Worm (Caenorhabditis elegans) whole organism, L2 larva: ENCODE results near the gene K04C2.7.

Experiments used
- alr-1 ChIP-seq: fragments of 150-350 bp; optimal IDR thresholded peaks from 2 replicates; lab custom pipeline; 2014; ENCODE audit warnings: missing biosample characterization, missing genetic modification characterization
- ama-1 ChIP-seq: fragments of 150-350 bp; optimal IDR thresholded peaks from 2 replicates; lab custom pipeline; 2018; ENCODE audit warnings: inconsistent platforms
- egl-27 ChIP-seq: sonication (generic microtip); optimal IDR thresholded peaks from 3 replicates; lab custom pipeline; 2017; ENCODE audit warnings: missing biosample characterization, missing genetic modification reagents, missing genetic modification characterization
- lin-13 ChIP-seq: fragments of 150-350 bp; optimal IDR thresholded peaks from 2 replicates; lab custom pipeline; 2014; ENCODE audit warnings: missing biosample characterization, missing genetic modification reagents, missing genetic modification characterization
- lsy-2 ChIP-seq, 2 experiments: fragments of 150-350 bp in 1 of 2; sonication (generic microtip) in 1 of 2; optimal IDR thresholded peaks; 2 replicates each; lab custom pipeline; 2014 to 2017; ENCODE audit warnings: missing biosample characterization in 2 of 2, missing genetic modification characterization in 2 of 2
- mdl-1 ChIP-seq, 2 experiments: fragments of 150-350 bp in 1 of 2; sonication (generic microtip) in 1 of 2; optimal IDR thresholded peaks; 2 replicates each; lab custom pipeline; 2017; ENCODE audit warnings: missing biosample characterization in 2 of 2, missing genetic modification characterization in 2 of 2
- nhr-11 ChIP-seq: fragments of 150-350 bp; optimal IDR thresholded peaks from 2 replicates; lab custom pipeline; 2014; ENCODE audit warnings: missing biosample characterization, missing genetic modification characterization
- nhr-25 ChIP-seq: fragments of 150-350 bp; sonication (generic microtip); optimal IDR thresholded peaks from 3 replicates; lab custom pipeline; 2014; ENCODE audit warnings: missing biosample characterization, missing genetic modification characterization
- sem-4 ChIP-seq: fragments of 150-350 bp; optimal IDR thresholded peaks from 2 replicates; lab custom pipeline; 2014; ENCODE audit warnings: missing biosample characterization, missing genetic modification reagents, missing genetic modification characterization
- snpc-4 ChIP-seq: fragments of 150-350 bp; optimal IDR thresholded peaks from 2 replicates; lab custom pipeline; 2014; ENCODE audit warnings: missing biosample characterization, missing genetic modification characterization
- unc-39 ChIP-seq: fragments of 150-350 bp; optimal IDR thresholded peaks from 2 replicates; lab custom pipeline; 2014; ENCODE audit warnings: missing biosample characterization, missing genetic modification characterization
- unc-55 ChIP-seq: fragments of 150-350 bp; sonication (generic microtip); optimal IDR thresholded peaks from 3 replicates; lab custom pipeline; 2014; ENCODE audit warnings: missing biosample characterization, missing genetic modification reagents, missing genetic modification characterization
- unc-62 ChIP-seq: fragments of 150-350 bp; optimal IDR thresholded peaks from 2 replicates; lab custom pipeline; 2014; ENCODE audit warnings: missing biosample characterization, missing genetic modification reagents, missing genetic modification characterization
- ztf-4 ChIP-seq: fragments of 150-350 bp; optimal IDR thresholded peaks from 2 replicates; lab custom pipeline; 2014; ENCODE audit warnings: missing biosample characterization, missing genetic modification characterization

ce11 chrIII:6891560-6891959 is 10.7 kb downstream of the K04C2.7 start, which contains the start of gene K04C2.5:
- no peak for TF ChIP-seq lsy-2 (tag; optimal IDR thresholded peaks at IDR 0.05; lab: Kevin White, UChicago)
- no peak for TF ChIP-seq nhr-11
- TF ChIP-seq sem-4 (tag; lab: Kevin White, UChicago) = no peak
- TF ChIP-seq mdl-1 (tag; optimal IDR thresholded peaks at IDR 0.05; lab: Kevin White, UChicago) = no peak
- TF ChIP-seq snpc-4 (tag; lab: Kevin White, UChicago) = no peak
- TF ChIP-seq ztf-4 (tag; lab: Kevin White, UChicago) = no peak
- no peak for TF ChIP-seq unc-39 (tag; lab: Kevin White, UChicago)
- TF ChIP-seq nhr-25 (tag; lab: Kevin White, UChicago) = no peak
- TF ChIP-seq egl-27 (tag; lab: Kevin White, UChicago) = no peak
- no peak for TF ChIP-seq alr-1
- TF ChIP-seq unc-62 = no peak
- TF ChIP-seq unc-55 (GFP tag; lab: Kevin White, UChicago) = no peak
- no peak for TF ChIP-seq ama-1 (lab: Kevin White, UChicago)
- no peak for TF ChIP-seq lin-13 (GFP tag; lab: Kevin White, UChicago)
